Worm (Caenorhabditis elegans) whole organism, L1 larva: ENCODE measurements around the gene M02D8.6.

Experiments used
- C04F5.9 ChIP-seq: sonication (generic microtip); optimal IDR thresholded peaks from 2 replicates; lab custom pipeline; 2016; ENCODE audit warnings: missing genetic modification characterization, missing compliant biosample characterization
- C16A3.4 ChIP-seq: fragments of 150-350 bp; optimal IDR thresholded peaks from 2 replicates; lab custom pipeline; 2014; ENCODE audit warnings: missing biosample characterization, missing genetic modification characterization
- F16B12.6 ChIP-seq: fragments of 150-350 bp; optimal IDR thresholded peaks from 2 replicates; lab custom pipeline; 2014; ENCODE audit warnings: missing biosample characterization, missing genetic modification characterization
- aha-1 ChIP-seq: fragments of 150-350 bp; optimal IDR thresholded peaks from 2 replicates; lab custom pipeline; 2014; ENCODE audit warnings: missing biosample characterization, missing genetic modification characterization
- aly-2 ChIP-seq: fragments of 150-350 bp; optimal IDR thresholded peaks from 2 replicates; lab custom pipeline; 2014; ENCODE audit warnings: missing biosample characterization, missing genetic modification characterization
- blmp-1 ChIP-seq: fragments of 150-350 bp; optimal IDR thresholded peaks from 2 replicates; lab custom pipeline; 2014; ENCODE audit warnings: missing biosample characterization, missing genetic modification characterization
- ceh-63 ChIP-seq: fragments of 200-800 bp; sonication (Bioruptor generic); optimal IDR thresholded peaks from 2 replicates; lab custom pipeline; 2018; ENCODE audit warnings: mild to moderate bottlenecking, missing genetic modification characterization, missing compliant biosample characterization
- ceh-90 ChIP-seq: sonication (generic microtip); optimal IDR thresholded peaks from 2 replicates; lab custom pipeline; 2016; ENCODE audit warnings: missing genetic modification characterization, missing compliant biosample characterization
- dpl-1 ChIP-seq, 3 experiments: fragments of 150-350 bp in 2 of 3; sonication (generic microtip) in 1 of 3; optimal IDR thresholded peaks; 2 replicates each; lab custom pipeline; 2014 to 2017; ENCODE audit warnings: missing biosample characterization in 3 of 3, missing genetic modification characterization in 3 of 3, missing genetic modification reagents in 3 of 3
- dsc-1 ChIP-seq: sonication (generic microtip); optimal IDR thresholded peaks from 2 replicates; lab custom pipeline; 2016; ENCODE audit warnings: mild to moderate bottlenecking, missing genetic modification characterization, missing compliant biosample characterization
- elt-2 ChIP-seq: sonication (generic microtip); optimal IDR thresholded peaks from 2 replicates; lab custom pipeline; 2016; ENCODE audit warnings: missing genetic modification characterization, mild to moderate bottlenecking, inconsistent platforms, missing compliant biosample characterization, missing genetic modification reagents
- ets-5 ChIP-seq: fragments of 200-800 bp; sonication (Bioruptor generic); IDR thresholded peaks from 2 replicates; pipeline ENCODE4 v1.3.6; 2022; ENCODE audit warnings: missing genetic modification characterization, missing compliant biosample characterization
- fkh-10 ChIP-seq: sonication (generic microtip); optimal IDR thresholded peaks from 2 replicates; lab custom pipeline; 2017; ENCODE audit warnings: missing biosample characterization, missing genetic modification reagents, missing genetic modification characterization
- fos-1 ChIP-seq: fragments of 150-350 bp; optimal IDR thresholded peaks from 2 replicates; lab custom pipeline; 2014; ENCODE audit warnings: missing biosample characterization, missing genetic modification characterization
- hlh-17 ChIP-seq: fragments of 200-800 bp; sonication (Bioruptor generic); optimal IDR thresholded peaks from 2 replicates; lab custom pipeline; 2018; ENCODE audit warnings: missing genetic modification characterization, mild to moderate bottlenecking, missing compliant biosample characterization, moderate library complexity, borderline replicate concordance
- jun-1 ChIP-seq: fragments of 150-350 bp; optimal IDR thresholded peaks from 2 replicates; lab custom pipeline; 2014; ENCODE audit warnings: missing biosample characterization, missing genetic modification reagents, missing genetic modification characterization
- lin-13 ChIP-seq: fragments of 150-350 bp; optimal IDR thresholded peaks from 2 replicates; lab custom pipeline; 2014; ENCODE audit warnings: missing biosample characterization, missing genetic modification reagents, missing genetic modification characterization
- lin-35 ChIP-seq, 2 experiments: fragments of 150-350 bp; optimal IDR thresholded peaks; 2 replicates each; lab custom pipeline; 2014; ENCODE audit warnings: missing biosample characterization in 2 of 2, missing genetic modification characterization in 2 of 2, missing genetic modification reagents in 2 of 2
- lin-39 ChIP-seq: fragments of 150-350 bp; optimal IDR thresholded peaks from 2 replicates; lab custom pipeline; 2014; ENCODE audit warnings: missing biosample characterization, missing genetic modification reagents, missing genetic modification characterization
- mab-9 ChIP-seq: fragments of 200-800 bp; sonication (Bioruptor generic); IDR thresholded peaks from 2 replicates; pipeline ENCODE4 v1.3.6; 2022; ENCODE audit warnings: missing genetic modification reagents, missing genetic modification characterization, missing compliant biosample characterization
- mef-2 ChIP-seq: fragments of 150-350 bp; optimal IDR thresholded peaks from 2 replicates; lab custom pipeline; 2014; ENCODE audit warnings: missing biosample characterization, missing genetic modification characterization
- nhr-19 ChIP-seq: fragments of 200-800 bp; sonication (Bioruptor generic); conservative IDR thresholded peaks from 2 replicates; pipeline ENCODE4 v1.3.6; 2022; ENCODE audit warnings: missing genetic modification characterization, missing compliant biosample characterization
- nhr-20 ChIP-seq: sonication (generic microtip); optimal IDR thresholded peaks from 2 replicates; lab custom pipeline; 2016; ENCODE audit warnings: mild to moderate bottlenecking, missing genetic modification characterization, missing compliant biosample characterization
- nhr-28 ChIP-seq: fragments of 150-350 bp; optimal IDR thresholded peaks from 2 replicates; lab custom pipeline; 2014; ENCODE audit warnings: missing biosample characterization, missing genetic modification characterization
- nhr-71 ChIP-seq: sonication (generic microtip); optimal IDR thresholded peaks from 2 replicates; lab custom pipeline; 2016; ENCODE audit warnings: mild to moderate bottlenecking, missing genetic modification characterization, moderate library complexity, missing compliant biosample characterization
- sox-4 ChIP-seq: sonication (generic microtip); optimal IDR thresholded peaks from 2 replicates; lab custom pipeline; 2016; ENCODE audit warnings: missing genetic modification characterization, missing compliant biosample characterization
- tlp-1 ChIP-seq: fragments of 150-350 bp; optimal IDR thresholded peaks from 2 replicates; lab custom pipeline; 2014; ENCODE audit warnings: missing biosample characterization, missing genetic modification characterization
- xbp-1 ChIP-seq: sonication (generic microtip); optimal IDR thresholded peaks from 2 replicates; lab custom pipeline; 2016; ENCODE audit warnings: missing genetic modification characterization, missing compliant biosample characterization
- zag-1 ChIP-seq: fragments of 150-350 bp; optimal IDR thresholded peaks from 2 replicates; lab custom pipeline; 2014; ENCODE audit warnings: missing biosample characterization, missing genetic modification characterization
- ztf-11 ChIP-seq, 2 experiments: sonication (generic microtip); optimal IDR thresholded peaks; 2 replicates each; lab custom pipeline; 2016 to 2017; ENCODE audit warnings: missing genetic modification characterization in 2 of 2, missing biosample characterization in 1 of 2, missing compliant biosample characterization in 1 of 2
- ztf-4 ChIP-seq: fragments of 150-350 bp; optimal IDR thresholded peaks from 2 replicates; lab custom pipeline; 2014; ENCODE audit warnings: missing biosample characterization, missing genetic modification characterization

M02D8.6 gene

DNA sequence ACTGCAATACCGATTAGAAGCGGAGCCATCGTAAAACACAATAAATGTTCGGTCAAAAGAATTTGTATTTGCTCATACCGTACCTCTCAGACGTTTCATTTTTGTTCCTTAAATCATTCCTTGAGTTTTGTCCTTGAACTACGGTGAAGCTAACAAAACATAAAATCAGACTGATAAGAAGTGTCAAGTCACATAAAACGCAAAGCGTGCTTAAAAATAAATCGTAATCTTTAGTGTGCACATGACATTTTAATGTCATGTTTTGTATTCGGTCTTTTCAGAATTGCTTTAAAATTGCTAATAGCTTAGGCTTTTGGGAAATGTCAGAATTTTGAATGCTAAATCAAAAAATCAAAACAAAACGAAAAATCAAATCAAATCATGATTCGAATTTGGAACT is 19.1 kb downstream of the M02D8.6 start:
- TF ChIP-seq nhr-20 (tag; lab: Kevin White, UChicago) (peak; percentile 31), nhr-19 (GFP tag; lab: Robert Waterston, UW) (no peak), nhr-71 (tag; lab: Kevin White, UChicago) (no peak), elt-2 (tag; lab: Kevin White, UChicago) (peak; percentile 81), sox-4 (tag; lab: Kevin White, UChicago) (no peak), zag-1 (no peak), lin-35 (GFP tag; optimal IDR thresholded peaks at IDR 0.05; lab: Kevin White, UChicago) (peak in 1 of 2 experiments; percentile 39), dsc-1 (tag; lab: Kevin White, UChicago) (no peak)

DNA sequence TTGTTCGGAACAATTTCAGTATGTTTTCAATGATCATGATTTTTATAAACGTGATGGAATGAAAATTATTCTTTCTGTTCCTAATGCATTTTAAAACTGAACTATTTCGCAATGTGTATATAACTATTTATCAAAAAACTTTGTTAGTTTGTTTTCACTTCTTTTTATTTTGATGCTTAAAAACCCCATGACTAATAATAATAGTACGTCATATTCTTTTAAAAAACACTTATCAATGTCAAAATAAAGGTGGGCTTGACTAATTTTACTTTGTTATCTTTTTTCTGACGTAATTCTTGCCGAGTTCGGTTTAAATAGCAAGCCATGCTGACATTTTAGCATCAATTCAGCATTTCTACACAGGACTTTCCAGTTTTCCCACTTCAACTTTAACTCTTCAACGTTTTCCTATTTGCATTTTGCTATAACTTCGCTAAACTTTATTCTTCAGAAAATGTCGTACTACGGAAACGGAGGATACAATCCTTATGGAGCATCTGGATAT is 20.5 kb downstream of the M02D8.6 start, which contains the start of gene F53A9.1:
Gene F53A9.1 (plus strand): TSS at position 455 of the 505 bp plus-strand sequence.
- TF ChIP-seq nhr-71 (tag; lab: Kevin White, UChicago): no peak
- TF ChIP-seq ceh-63: no peak
- TF ChIP-seq lin-39 (tag; lab: Kevin White, UChicago): no peak
- TF ChIP-seq tlp-1: no peak
- no peak for TF ChIP-seq xbp-1 (tag; lab: Kevin White, UChicago)
- TF ChIP-seq ztf-4: no peak
- TF ChIP-seq lin-13: no peak
- TF ChIP-seq lin-35 (GFP tag; optimal IDR thresholded peaks at IDR 0.05; lab: Kevin White, UChicago): no peak
- no peak for TF ChIP-seq fkh-10 (GFP tag; lab: Kevin White, UChicago)
- no peak for TF ChIP-seq zag-1
- no peak for TF ChIP-seq ceh-90 (tag; lab: Kevin White, UChicago)
- no peak for TF ChIP-seq ztf-11 (tag; optimal IDR thresholded peaks at IDR 0.05; lab: Kevin White, UChicago)
- no peak for TF ChIP-seq nhr-19 (GFP tag; lab: Robert Waterston, UW)
- TF ChIP-seq aly-2: no peak
- TF ChIP-seq nhr-28 (tag; lab: Kevin White, UChicago): no peak
- no peak for TF ChIP-seq F16B12.6

DNA sequence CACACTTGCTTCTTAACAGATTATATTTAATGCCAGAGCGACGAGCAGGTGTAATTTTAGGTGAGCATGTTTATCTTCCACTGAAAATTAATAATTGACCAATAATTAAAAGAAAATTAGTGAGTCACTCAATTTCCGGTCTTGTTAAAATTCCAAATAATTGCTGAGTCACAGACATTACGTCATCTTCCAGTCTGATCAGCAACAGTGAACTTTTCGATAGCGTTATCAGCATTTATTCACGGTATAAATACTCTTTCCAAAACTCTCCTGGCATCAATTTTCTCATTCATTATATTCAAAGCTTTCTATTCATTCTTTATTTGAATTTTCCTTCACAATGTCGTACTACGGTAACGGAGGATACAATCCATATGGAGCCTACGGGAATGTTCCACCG is 22.3 kb downstream of the M02D8.6 start, which contains the start of gene kreg-1:
Gene kreg-1 (plus strand): TSS at position 341 of the 400 bp plus-strand sequence.
- peak; percentile 21 for TF ChIP-seq elt-2 (tag; lab: Kevin White, UChicago)
- TF ChIP-seq hlh-17 (GFP tag; lab: Kevin White, UChicago): no peak

DNA sequence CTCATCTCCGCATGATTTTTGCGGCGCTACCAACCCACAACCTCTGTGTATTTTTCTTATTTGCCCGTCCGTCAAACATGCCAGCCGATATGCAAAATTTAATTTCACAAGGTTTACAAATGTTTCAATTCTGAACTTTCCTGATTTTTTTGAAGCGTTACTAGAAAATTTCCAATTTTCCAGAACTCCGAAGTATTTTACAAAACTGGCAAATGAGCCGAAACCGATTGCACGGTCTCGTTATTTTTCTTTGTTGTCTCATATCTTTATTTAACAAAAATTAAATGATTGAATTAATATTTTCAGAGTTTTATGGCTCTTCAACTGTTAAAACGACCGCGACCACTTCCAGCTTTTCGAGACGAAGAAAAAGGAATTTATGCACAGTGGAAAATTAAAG is 23.7 kb downstream of the M02D8.6 start, which contains the start of gene F53A9.3:
Gene F53A9.3 (plus strand): TSS at position 301 of the 400 bp plus-strand sequence.
- TF ChIP-seq aly-2: no peak
- no peak for TF ChIP-seq lin-35 (GFP tag; optimal IDR thresholded peaks at IDR 0.05; lab: Kevin White, UChicago)

DNA sequence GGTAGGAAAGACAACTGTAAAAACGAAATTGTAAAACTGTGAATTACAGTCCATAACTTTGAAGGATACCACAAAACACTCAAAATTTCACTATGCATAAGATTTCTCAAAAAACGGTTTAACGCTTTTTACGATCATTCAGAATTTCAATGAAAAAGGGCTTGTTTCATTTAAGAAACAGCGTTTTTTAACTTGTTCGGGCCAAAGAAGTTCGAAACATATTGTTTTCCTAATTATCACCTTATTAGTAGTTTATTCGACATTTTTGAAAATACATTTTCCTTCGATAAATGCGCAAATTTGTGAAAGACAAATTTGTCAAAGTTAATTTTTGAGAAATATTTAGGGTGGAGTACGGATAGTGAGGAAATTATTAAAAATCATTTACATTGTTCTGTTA is 26.9 kb downstream of the M02D8.6 start:
- TF ChIP-seq mef-2 (tag; lab: Kevin White, UChicago): no peak
- no peak for TF ChIP-seq lin-39 (tag; lab: Kevin White, UChicago)
- no peak for TF ChIP-seq nhr-28 (tag; lab: Kevin White, UChicago)
- no peak for TF ChIP-seq ztf-11 (tag; optimal IDR thresholded peaks at IDR 0.05; lab: Kevin White, UChicago)
- TF ChIP-seq lin-13: no peak
- TF ChIP-seq dpl-1 (GFP tag; optimal IDR thresholded peaks at IDR 0.05; lab: Kevin White, UChicago): no peak
- TF ChIP-seq ets-5: no peak
- no peak for TF ChIP-seq C16A3.4 (tag; lab: Kevin White, UChicago)
- no peak for TF ChIP-seq jun-1 (tag; lab: Kevin White, UChicago)
- TF ChIP-seq C04F5.9 (tag; lab: Kevin White, UChicago): no peak
- TF ChIP-seq blmp-1: no peak
- no peak for TF ChIP-seq aha-1 (tag; lab: Kevin White, UChicago)
- no peak for TF ChIP-seq mab-9 (GFP tag; lab: Robert Waterston, UW)
- TF ChIP-seq fos-1 (tag; lab: Kevin White, UChicago): no peak
- TF ChIP-seq, all 84 proteins: peak for 0
